Worm (Caenorhabditis elegans): ENCODE data around the gene F54B3.2.
"Not testable (repeated sequence)": the region's sequence is repeated elsewhere in the genome, so short reads cannot be mapped to it uniquely, and the experiment has no call there.

Gene F54B3.2

DNA sequence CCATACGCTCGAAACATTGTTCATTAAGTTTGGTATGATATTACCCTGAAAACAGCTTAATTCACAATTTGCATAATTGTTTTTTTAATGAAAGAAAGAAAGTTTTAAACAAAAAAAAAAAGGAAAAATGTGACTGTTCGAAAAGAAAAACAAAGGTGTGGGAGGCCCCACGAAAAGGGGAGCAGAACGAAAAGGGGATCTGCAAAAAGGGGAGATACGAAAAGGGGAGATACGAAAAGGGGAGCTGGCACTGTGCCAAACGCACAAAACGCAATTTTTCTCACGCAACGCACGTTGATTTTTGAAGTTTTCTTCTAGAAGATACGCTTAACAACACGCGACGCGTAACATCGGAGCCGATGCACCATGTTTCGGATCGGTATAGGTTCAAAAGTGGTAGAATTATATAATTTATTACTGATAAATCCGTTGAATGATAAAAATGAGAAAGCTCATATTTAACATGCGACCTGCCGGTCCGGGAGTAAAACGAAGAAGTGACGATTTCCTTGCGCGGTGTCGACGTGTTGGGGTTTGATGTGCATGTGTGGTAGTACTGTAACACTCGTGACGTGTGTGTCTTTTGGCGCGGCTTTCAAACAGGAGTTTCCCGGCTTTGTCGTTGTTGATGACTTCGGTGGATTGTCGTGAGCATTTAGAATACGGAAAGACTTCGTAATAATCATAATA, 22.2 kb downstream of the F54B3.2 start, which contains the start of gene nrde-2:
Gene nrde-2 (minus strand): TSS at position 45 of the 690 bp plus-strand sequence.
- TF ChIP-seq nhr-77 (tag; optimal IDR thresholded peaks at IDR 0.05); nhr-23 (tag; optimal IDR thresholded peaks at IDR 0.05); fkh-10 (GFP tag; optimal IDR thresholded peaks at IDR 0.05): not testable (repeated sequence)

DNA sequence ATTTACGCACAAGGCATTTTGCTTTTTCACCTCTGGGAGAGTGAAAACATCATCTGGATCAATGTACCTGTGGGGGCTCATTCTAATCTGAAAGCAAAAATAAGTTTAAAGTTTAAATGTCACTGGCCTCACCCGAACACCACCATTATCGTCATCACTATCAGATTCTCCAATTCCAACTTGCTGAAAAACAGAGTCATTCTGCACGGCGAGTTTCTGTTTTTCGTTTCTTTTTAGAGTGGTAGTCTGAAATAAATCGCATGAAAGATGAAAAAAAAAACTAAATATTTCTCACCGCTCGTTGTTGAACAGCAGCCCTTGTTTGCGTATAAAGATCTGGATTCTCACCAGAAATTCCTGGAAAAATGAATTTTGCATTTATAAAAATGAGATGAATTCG, 22.8 kb downstream of the F54B3.2 start:
- no peak for TF ChIP-seq nhr-76 (tag; optimal IDR thresholded peaks at IDR 0.05)
- no peak for TF ChIP-seq ceh-82 (tag; optimal IDR thresholded peaks at IDR 0.05)

DNA sequence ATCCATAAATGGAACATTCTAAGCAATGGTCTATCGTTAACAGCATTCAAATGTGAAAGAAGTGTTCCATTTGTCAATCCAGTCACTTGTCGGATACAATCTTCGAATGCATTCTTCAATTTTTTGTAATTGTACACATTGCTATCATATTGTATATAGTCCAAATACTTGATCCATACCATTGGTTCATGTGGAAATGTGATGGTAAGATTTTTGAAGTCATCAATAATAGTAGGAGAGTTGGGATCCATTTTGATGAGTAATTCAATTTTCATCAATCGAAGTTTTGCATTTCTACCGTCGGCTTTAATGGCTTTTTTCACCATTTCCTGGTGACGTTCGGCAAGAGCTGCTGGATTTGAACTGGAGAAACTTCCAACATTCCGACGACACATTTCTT, 24.3 kb downstream of the F54B3.2 start:
- no peak for TF ChIP-seq fkh-2 (tag; optimal IDR thresholded peaks at IDR 0.05)
- no peak for TF ChIP-seq nhr-28 (tag; optimal IDR thresholded peaks at IDR 0.05)
- no peak for TF ChIP-seq elt-3 (tag; optimal IDR thresholded peaks at IDR 0.05)
- no peak for TF ChIP-seq nhr-237 (tag; optimal IDR thresholded peaks at IDR 0.05)
- TF ChIP-seq tbx-2 (tag; optimal IDR thresholded peaks at IDR 0.05), result no peak
- no peak for TF ChIP-seq nhr-43 (tag; optimal IDR thresholded peaks at IDR 0.05; ENCODE audit: poor library complexity, severe bottlenecking)
- TF ChIP-seq elt-1 (tag; optimal IDR thresholded peaks at IDR 0.05), result no peak
- no peak for TF ChIP-seq eor-1 (tag; optimal IDR thresholded peaks at IDR 0.05)
- no peak for TF ChIP-seq unc-39 (tag; optimal IDR thresholded peaks at IDR 0.05)
- no peak for TF ChIP-seq nhr-76 (tag; optimal IDR thresholded peaks at IDR 0.05)
- TF ChIP-seq ama-1 (optimal IDR thresholded peaks at IDR 0.05), result no peak
- TF ChIP-seq nfya-1 (tag; optimal IDR thresholded peaks at IDR 0.05; ENCODE audit: insufficient read depth), result no peak
- no peak for TF ChIP-seq nhr-11 (tag; optimal IDR thresholded peaks at IDR 0.05)
- no peak for TF ChIP-seq ceh-82 (tag; optimal IDR thresholded peaks at IDR 0.05)
- no peak for TF ChIP-seq elt-2 (tag; optimal IDR thresholded peaks at IDR 0.05)
- TF ChIP-seq mml-1 (tag; optimal IDR thresholded peaks at IDR 0.05), result no peak
- no peak for TF ChIP-seq egl-5 (tag; optimal IDR thresholded peaks at IDR 0.05)
- TF ChIP-seq sea-2 (GFP tag; optimal IDR thresholded peaks at IDR 0.05), result no peak
- TF ChIP-seq ZK546.5 (tag; optimal IDR thresholded peaks at IDR 0.05), result no peak
- TF ChIP-seq mdl-1 (tag; optimal IDR thresholded peaks at IDR 0.05), result no peak

DNA sequence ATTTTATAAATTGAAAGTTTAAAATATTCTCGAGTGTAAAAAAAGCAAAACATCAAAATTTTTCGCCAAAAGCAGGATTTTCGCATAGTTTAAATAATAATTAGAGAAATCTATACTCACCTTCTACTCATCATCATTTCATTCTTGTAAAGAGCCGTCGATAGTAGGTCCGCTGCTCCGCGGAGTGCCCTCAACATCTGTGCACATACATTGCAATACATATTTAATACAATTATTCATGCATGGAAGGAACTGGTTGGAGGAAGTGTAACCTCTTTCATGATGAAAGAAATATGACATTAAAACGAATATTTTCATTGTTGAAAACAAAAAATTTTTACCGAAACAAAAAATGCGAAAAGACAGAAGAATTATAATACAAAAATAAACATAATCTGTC, 27.7 kb downstream of the F54B3.2 start, which contains the start of gene mrps-14:
Gene mrps-14 (minus strand): TSS at position 197 of the 400 bp plus-strand sequence.
- TF ChIP-seq lin-39 (tag; optimal IDR thresholded peaks at IDR 0.05), result no peak
- TF ChIP-seq ceh-16 (tag; optimal IDR thresholded peaks at IDR 0.05), result no peak
- TF ChIP-seq ZK546.5 (tag; optimal IDR thresholded peaks at IDR 0.05), result no peak
- no peak for TF ChIP-seq ceh-82 (tag; optimal IDR thresholded peaks at IDR 0.05)
- no peak for TF ChIP-seq ztf-4 (tag; optimal IDR thresholded peaks at IDR 0.05)
- TF ChIP-seq pqm-1 (tag; optimal IDR thresholded peaks at IDR 0.05), result no peak
- no peak for TF ChIP-seq nhr-28 (tag; optimal IDR thresholded peaks at IDR 0.05)
- no peak for TF ChIP-seq hmg-11 (tag; optimal IDR thresholded peaks at IDR 0.05)
- no peak for TF ChIP-seq fos-1 (tag; optimal IDR thresholded peaks at IDR 0.05)

DNA sequence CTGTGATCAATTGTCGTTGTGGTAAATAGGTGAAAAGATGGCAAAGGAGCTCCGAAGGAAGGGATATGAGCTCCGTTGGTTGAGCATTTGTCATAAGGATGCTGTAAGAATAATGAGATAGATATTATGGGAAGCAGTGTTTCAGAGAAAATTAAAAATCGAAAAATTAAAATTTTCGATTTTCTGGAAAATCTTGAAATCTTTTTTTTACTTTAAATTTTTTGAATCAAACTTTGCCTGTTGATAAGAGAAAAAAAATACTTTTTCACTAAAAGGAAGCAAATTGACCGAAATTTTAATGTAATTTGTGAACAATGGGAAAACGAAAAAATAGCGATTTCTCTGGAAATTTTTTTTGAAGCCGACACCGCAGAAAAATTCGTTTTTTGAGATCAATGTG, 30.4 kb downstream of the F54B3.2 start, which contains the start of gene mec-15:
Gene mec-15 (minus strand): TSS at position 101 of the 400 bp plus-strand sequence.
- no peak for TF ChIP-seq tbx-2 (tag; optimal IDR thresholded peaks at IDR 0.05)

DNA sequence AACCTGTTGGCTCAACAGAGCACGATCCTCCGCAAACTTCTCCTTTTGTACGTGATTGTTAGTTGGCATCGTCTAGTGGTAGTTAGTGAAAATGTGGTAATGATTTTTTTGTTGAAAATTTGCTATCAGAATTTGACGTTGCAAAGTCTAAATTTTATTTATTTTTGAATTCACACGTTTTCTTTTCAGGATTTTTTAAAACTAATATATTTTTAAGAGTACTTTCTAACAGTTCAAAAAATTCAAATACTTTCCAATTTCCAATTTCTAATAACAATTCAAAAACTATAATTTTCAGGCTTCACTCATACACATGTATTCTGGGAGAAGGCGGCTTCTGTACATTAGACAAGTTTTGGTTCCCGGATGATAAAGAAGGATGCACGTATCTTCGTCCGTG, 35.6 kb downstream of the F54B3.2 start, which contains the start of gene ubxn-5:
Gene ubxn-5 (minus strand): TSS at position 101 of the 400 bp plus-strand sequence.
- TF ChIP-seq lsy-12 (tag; optimal IDR thresholded peaks at IDR 0.05) (no peak), nhr-23 (tag; optimal IDR thresholded peaks at IDR 0.05) (no peak), nhr-67 (tag; optimal IDR thresholded peaks at IDR 0.05) (no peak), egl-27 (tag; optimal IDR thresholded peaks at IDR 0.05) (no peak), lin-39 (tag; optimal IDR thresholded peaks at IDR 0.05) (no peak)

Measured in whole organism, L3 larva.